Worm (Caenorhabditis elegans) whole organism, mixed stage, embryonic: ENCODE data around the gene mrpl-28.

Source experiments
- elt-1 ChIP-seq: sonication (generic microtip); optimal IDR thresholded peaks from 2 replicates; lab custom pipeline; 2017; ENCODE audit warnings: missing genetic modification characterization, mild to moderate bottlenecking, missing compliant biosample characterization, antibody characterized with exemption, moderate library complexity, borderline replicate concordance; ENCODE audit not compliant: insufficient read depth
- hlh-1 ChIP-seq: fragments of 150-350 bp; optimal IDR thresholded peaks from 2 replicates; lab custom pipeline; 2014; ENCODE audit warnings: missing biosample characterization, missing genetic modification reagents, missing genetic modification characterization
- nhr-237 ChIP-seq: fragments of 150-350 bp; optimal IDR thresholded peaks from 2 replicates; lab custom pipeline; 2014; ENCODE audit warnings: missing biosample characterization, missing genetic modification characterization
- pha-4 ChIP-seq: fragments of 150-350 bp; optimal IDR thresholded peaks from 2 replicates; lab custom pipeline; 2018; ENCODE audit warnings: missing biosample characterization, missing genetic modification reagents, missing genetic modification characterization
- snpc-4 ChIP-seq: fragments of 150-350 bp; optimal IDR thresholded peaks from 2 replicates; lab custom pipeline; 2014; ENCODE audit warnings: missing biosample characterization, missing genetic modification characterization
- tbx-8 ChIP-seq: fragments of 200-800 bp; sonication (Bioruptor generic); optimal IDR thresholded peaks from 2 replicates; lab custom pipeline; 2018; ENCODE audit warnings: mild to moderate bottlenecking, missing genetic modification characterization, moderate library complexity, missing compliant biosample characterization

ce11 chrII:129770-130169, 26.0 kb downstream of the mrpl-28 start:
- TF ChIP-seq elt-1 (tag; lab: Kevin White, UChicago) (no peak), snpc-4 (tag; lab: Kevin White, UChicago) (no peak), tbx-8 (GFP tag; lab: Kevin White, UChicago) (no peak), nhr-237 (tag; lab: Kevin White, UChicago) (no peak), hlh-1 (tag; lab: Kevin White, UChicago) (no peak), pha-4 (tag; lab: Kevin White, UChicago) (no peak)
